Worm (Caenorhabditis elegans) whole organism, L4 larva: ENCODE results near the gene C05D12.1.

Source experiments
- F37D6.2 ChIP-seq: sonication (generic microtip); optimal IDR thresholded peaks from 2 replicates; lab custom pipeline; 2016; ENCODE audit warnings: mild to moderate bottlenecking, missing genetic modification characterization, missing compliant biosample characterization
- Y105C5A.15 ChIP-seq: fragments of 200-800 bp; sonication (Bioruptor generic); IDR thresholded peaks from 2 replicates; pipeline ENCODE4 v1.3.6; 2022; ENCODE audit warnings: missing genetic modification characterization, missing compliant biosample characterization
- aly-2 ChIP-seq: sonication (generic microtip); optimal IDR thresholded peaks from 2 replicates; lab custom pipeline; 2018; ENCODE audit warnings: missing biosample characterization, missing genetic modification characterization
- fkh-10 ChIP-seq: fragments of 150-350 bp; optimal IDR thresholded peaks from 2 replicates; lab custom pipeline; 2014; ENCODE audit warnings: missing biosample characterization, missing genetic modification reagents, missing genetic modification characterization
- mdl-1 ChIP-seq, 2 experiments: fragments of 150-350 bp in 1 of 2; sonication (generic microtip) in 1 of 2; optimal IDR thresholded peaks; 2 replicates each; lab custom pipeline; 2014 to 2017; ENCODE audit warnings: missing biosample characterization in 2 of 2, missing genetic modification characterization in 2 of 2
- nhr-11 ChIP-seq: fragments of 150-350 bp; optimal IDR thresholded peaks from 2 replicates; lab custom pipeline; 2014; ENCODE audit warnings: missing biosample characterization, missing genetic modification characterization
- rbr-2 ChIP-seq: sonication (generic microtip); optimal IDR thresholded peaks from 2 replicates; lab custom pipeline; 2016; ENCODE audit warnings: missing genotype, missing genetic modification characterization, missing compliant biosample characterization

DNA sequence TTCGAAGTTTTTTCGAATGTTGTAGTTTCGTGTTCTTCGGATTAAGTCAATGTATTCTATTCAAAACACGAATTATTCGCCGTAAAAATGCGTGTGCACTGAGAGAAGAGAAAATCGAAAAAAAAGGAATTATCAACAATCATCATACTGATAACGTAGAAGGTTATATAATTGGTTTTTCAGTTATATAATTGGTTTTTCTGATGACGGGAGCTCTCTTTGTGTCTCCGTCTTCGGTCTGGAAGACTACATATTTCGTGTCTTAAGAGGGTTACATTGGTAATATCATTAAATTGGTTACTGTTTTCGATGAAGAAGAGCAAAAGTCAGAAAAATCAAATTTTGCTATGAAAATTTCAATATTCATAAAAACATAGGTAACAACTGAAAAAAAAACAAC, 44.3 kb upstream of the C05D12.1 start:
- TF ChIP-seq fkh-10 (GFP tag; lab: Kevin White, UChicago) (no peak), rbr-2 (tag; lab: Kevin White, UChicago) (no peak), aly-2 (no peak), mdl-1 (tag; optimal IDR thresholded peaks at IDR 0.05; lab: Kevin White, UChicago) (no peak), Y105C5A.15 (no peak), nhr-11 (no peak), F37D6.2 (tag; lab: Kevin White, UChicago) (no peak)
